Worm (Caenorhabditis elegans) whole organism, L4/young adult: ENCODE results near the gene ZK1307.1.

Experiments used
- W03F9.2 ChIP-seq: fragments of 150-350 bp; optimal IDR thresholded peaks from 2 replicates; lab custom pipeline; 2014; ENCODE audit warnings: missing biosample characterization, missing genetic modification characterization
- him-1 ChIP-seq: sonication (generic microtip); optimal IDR thresholded peaks from 2 replicates; lab custom pipeline; 2016; ENCODE audit warnings: missing genotype, missing genetic modification reagents, missing genetic modification characterization, missing compliant biosample characterization

DNA sequence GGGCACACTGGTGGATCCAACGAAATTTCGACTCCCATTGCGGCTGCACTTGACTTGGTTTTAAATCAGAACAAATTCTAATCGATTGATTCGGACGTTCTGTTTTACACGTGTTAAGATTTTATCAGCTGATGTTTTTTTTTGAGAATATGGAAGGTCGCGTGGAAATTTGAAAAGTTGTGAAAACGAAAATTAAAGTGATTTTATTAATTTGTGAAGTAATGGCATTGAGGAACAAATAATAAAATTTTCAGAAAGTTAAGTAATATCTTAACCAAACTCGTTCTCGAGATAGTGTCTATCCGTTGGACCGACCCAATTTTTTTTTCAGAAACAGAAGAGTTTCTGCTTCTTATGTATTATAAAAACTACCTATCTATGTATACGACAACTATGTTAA lies 3.7 kb downstream of the ZK1307.1 start, which contains the start of gene ZK1307.4:
- TF ChIP-seq W03F9.2 (tag; lab: Kevin White, UChicago) (no peak), him-1 (tag; lab: Kevin White, UChicago) (no peak)
